Worm (Caenorhabditis elegans) whole organism, L4 larva: ENCODE measurements around the gene F26F4.2.

ENCODE experiments used
- F44E2.7 ChIP-seq: fragments of 200-800 bp; sonication (Bioruptor generic); IDR thresholded peaks from 2 replicates; pipeline ENCODE4 v2.1.2; 2022; ENCODE audit warnings: missing genetic modification characterization, missing compliant biosample characterization
- T20F7.1 ChIP-seq: fragments of 200-800 bp; sonication (Bioruptor generic); optimal IDR thresholded peaks from 2 replicates; lab custom pipeline; 2018; ENCODE audit warnings: mild to moderate bottlenecking, missing genetic modification characterization, missing compliant biosample characterization
- Y48G9A.11 ChIP-seq: fragments of 200-800 bp; sonication (Bioruptor generic); IDR thresholded peaks from 2 replicates; pipeline ENCODE4 v1.3.6; 2022; ENCODE audit warnings: missing genetic modification reagents, missing genetic modification characterization, missing compliant biosample characterization
- aly-2 ChIP-seq: sonication (generic microtip); optimal IDR thresholded peaks from 2 replicates; lab custom pipeline; 2018; ENCODE audit warnings: missing biosample characterization, missing genetic modification characterization
- arid-1 ChIP-seq: fragments of 200-800 bp; sonication (Bioruptor generic); conservative IDR thresholded peaks from 2 replicates; pipeline ENCODE4 v1.3.6; 2022; ENCODE audit warnings: missing genetic modification reagents, missing genetic modification characterization, missing compliant biosample characterization
- ceh-32 ChIP-seq: sonication (generic microtip); optimal IDR thresholded peaks from 2 replicates; lab custom pipeline; 2016; ENCODE audit warnings: mild to moderate bottlenecking, missing genetic modification characterization, missing compliant biosample characterization; ENCODE audit not compliant: poor library complexity
- daf-16 ChIP-seq, 3 experiments: sonication (generic microtip); optimal IDR thresholded peaks; 2 replicates each; lab custom pipeline; 2016 to 2017; ENCODE audit warnings: missing genetic modification characterization in 3 of 3, missing genetic modification reagents in 3 of 3, mild to moderate bottlenecking in 2 of 3, missing compliant biosample characterization in 2 of 3, missing biosample characterization in 1 of 3, moderate library complexity in 1 of 3
- daf-19 ChIP-seq: fragments of 200-800 bp; sonication (Bioruptor generic); conservative IDR thresholded peaks from 2 replicates; pipeline ENCODE4 v1.3.6; 2022; ENCODE audit warnings: missing genetic modification characterization, missing compliant biosample characterization
- dmd-9 ChIP-seq: fragments of 200-800 bp; sonication (Bioruptor generic); IDR thresholded peaks from 2 replicates; pipeline ENCODE4 v1.3.6; 2022; ENCODE audit warnings: missing genetic modification reagents, missing genetic modification characterization, missing compliant biosample characterization
- duxl-1 ChIP-seq: sonication (generic microtip); optimal IDR thresholded peaks from 2 replicates; lab custom pipeline; 2016; ENCODE audit warnings: mild to moderate bottlenecking, missing genetic modification characterization, moderate library complexity, missing compliant biosample characterization; ENCODE audit not compliant: poor library complexity
- egl-27 ChIP-seq: sonication (generic microtip); optimal IDR thresholded peaks from 3 replicates; lab custom pipeline; 2017; ENCODE audit warnings: missing biosample characterization, missing genetic modification reagents, missing genetic modification characterization
- gei-8 ChIP-seq: fragments of 200-800 bp; sonication (Bioruptor generic); optimal IDR thresholded peaks from 2 replicates; lab custom pipeline; 2018; ENCODE audit warnings: mild to moderate bottlenecking, missing genetic modification characterization, missing compliant biosample characterization
- hif-1 ChIP-seq, 2 experiments: sonication (generic microtip); optimal IDR thresholded peaks; 2 replicates each; lab custom pipeline; 2016 to 2017; ENCODE audit warnings: missing compliant biosample characterization in 2 of 2, missing genetic modification characterization in 2 of 2, missing genetic modification reagents in 2 of 2, missing genotype in 2 of 2, mild to moderate bottlenecking in 1 of 2
- jun-1 ChIP-seq: fragments of 150-350 bp; optimal IDR thresholded peaks from 2 replicates; lab custom pipeline; 2014; ENCODE audit warnings: missing biosample characterization, missing genetic modification reagents, missing genetic modification characterization
- lin-15B ChIP-seq: fragments of 150-350 bp; sonication (generic microtip); optimal IDR thresholded peaks from 3 replicates; lab custom pipeline; 2014; ENCODE audit warnings: missing biosample characterization, missing genetic modification characterization
- lir-3 ChIP-seq: sonication (generic microtip); optimal IDR thresholded peaks from 2 replicates; lab custom pipeline; 2016; ENCODE audit warnings: mild to moderate bottlenecking, missing genetic modification characterization, missing compliant biosample characterization
- nhr-11 ChIP-seq: fragments of 150-350 bp; optimal IDR thresholded peaks from 2 replicates; lab custom pipeline; 2014; ENCODE audit warnings: missing biosample characterization, missing genetic modification characterization
- nhr-25 ChIP-seq: sonication (generic microtip); optimal IDR thresholded peaks from 2 replicates; lab custom pipeline; 2017; ENCODE audit warnings: missing genetic modification characterization, mild to moderate bottlenecking, missing compliant biosample characterization, antibody characterized with exemption, moderate library complexity, borderline replicate concordance; ENCODE audit not compliant: insufficient read depth
- nhr-28 ChIP-seq: fragments of 150-350 bp; optimal IDR thresholded peaks from 2 replicates; lab custom pipeline; 2014; ENCODE audit warnings: missing biosample characterization, missing genetic modification characterization
- nhr-41 ChIP-seq: fragments of 200-800 bp; sonication (Bioruptor generic); IDR thresholded peaks from 2 replicates; pipeline ENCODE4 v1.3.6; 2022; ENCODE audit warnings: missing genetic modification reagents, missing genetic modification characterization, missing compliant biosample characterization
- nhr-48 ChIP-seq: sonication (generic microtip); optimal IDR thresholded peaks from 2 replicates; lab custom pipeline; 2016; ENCODE audit warnings: mild to moderate bottlenecking, missing genetic modification characterization, missing compliant biosample characterization
- nhr-76 ChIP-seq: fragments of 150-350 bp; optimal IDR thresholded peaks from 2 replicates; lab custom pipeline; 2014; ENCODE audit warnings: missing biosample characterization, missing genetic modification characterization
- nhr-77 ChIP-seq: fragments of 150-350 bp; optimal IDR thresholded peaks from 2 replicates; lab custom pipeline; 2014; ENCODE audit warnings: missing biosample characterization, missing genetic modification characterization
- pha-4 ChIP-seq, 2 experiments: fragments of 150-350 bp in 1 of 2; fragments of 200-800 bp in 1 of 2; sonication (Bioruptor generic) in 1 of 2; IDR thresholded peaks in 1 of 2; optimal IDR thresholded peaks in 1 of 2; 2 replicates each; pipeline versions ENCODE4 v1.3.6 to Lab custom; 2014 to 2022; ENCODE audit warnings: missing genetic modification characterization in 2 of 2, missing genetic modification reagents in 2 of 2, missing biosample characterization in 1 of 2, missing compliant biosample characterization in 1 of 2
- rbr-2 ChIP-seq: sonication (generic microtip); optimal IDR thresholded peaks from 2 replicates; lab custom pipeline; 2016; ENCODE audit warnings: missing genotype, missing genetic modification characterization, missing compliant biosample characterization
- saeg-2 ChIP-seq: fragments of 200-800 bp; sonication (Bioruptor generic); IDR thresholded peaks from 2 replicates; pipeline ENCODE4 v1.3.6; 2022; ENCODE audit warnings: missing genetic modification reagents, missing genetic modification characterization, missing compliant biosample characterization
- sdz-12 ChIP-seq: fragments of 200-800 bp; sonication (Bioruptor generic); optimal IDR thresholded peaks from 2 replicates; lab custom pipeline; 2018; ENCODE audit warnings: mild to moderate bottlenecking, missing genetic modification characterization, missing compliant biosample characterization
- set-16 ChIP-seq: fragments of 200-800 bp; sonication (Bioruptor generic); IDR thresholded peaks from 2 replicates; pipeline ENCODE4 v1.3.6; 2022; ENCODE audit warnings: missing genetic modification reagents, missing genetic modification characterization, missing compliant biosample characterization
- skn-1 ChIP-seq: fragments of 150-350 bp; optimal IDR thresholded peaks from 2 replicates; lab custom pipeline; 2014; ENCODE audit warnings: missing biosample characterization, missing genetic modification characterization
- spr-3 ChIP-seq: fragments of 200-800 bp; sonication (Bioruptor generic); optimal IDR thresholded peaks from 2 replicates; lab custom pipeline; 2018; ENCODE audit warnings: mild to moderate bottlenecking, missing genetic modification characterization, missing compliant biosample characterization
- zfp-2 ChIP-seq: sonication (generic microtip); optimal IDR thresholded peaks from 2 replicates; lab custom pipeline; 2016; ENCODE audit warnings: mild to moderate bottlenecking, missing genetic modification characterization, missing compliant biosample characterization
- zip-11 ChIP-seq: fragments of 200-800 bp; sonication (Bioruptor generic); IDR thresholded peaks from 2 replicates; pipeline ENCODE4 v1.3.6; 2022; ENCODE audit warnings: missing genetic modification characterization, missing compliant biosample characterization
- zip-2 ChIP-seq: fragments of 150-350 bp; optimal IDR thresholded peaks from 2 replicates; lab custom pipeline; 2014; ENCODE audit warnings: missing biosample characterization, missing genetic modification characterization
- ztf-11 ChIP-seq: fragments of 150-350 bp; optimal IDR thresholded peaks from 2 replicates; lab custom pipeline; 2014; ENCODE audit warnings: missing biosample characterization, missing genetic modification characterization
- ztf-7 ChIP-seq: fragments of 150-350 bp; optimal IDR thresholded peaks from 2 replicates; lab custom pipeline; 2014; ENCODE audit warnings: missing biosample characterization, missing genetic modification characterization

F26F4.2 gene

DNA sequence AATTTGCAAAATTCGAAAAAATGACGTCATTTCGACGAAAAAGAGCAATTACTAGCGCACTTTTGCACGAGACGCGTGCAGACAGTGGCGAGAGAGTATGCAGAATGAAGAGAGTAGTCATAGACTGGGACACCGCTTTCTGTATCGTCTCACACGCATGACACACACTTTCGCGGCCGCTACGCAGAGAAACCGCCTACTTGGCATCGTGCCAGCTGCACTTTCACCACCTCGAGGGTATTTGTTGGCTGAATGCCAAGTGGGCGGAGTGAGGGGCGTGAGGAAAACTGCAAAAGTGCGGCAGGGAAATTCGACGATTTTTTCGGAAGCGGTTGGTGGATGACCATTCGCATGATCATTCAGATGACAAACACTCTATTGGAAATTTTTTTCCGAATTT is 11.3 kb upstream of the F26F4.2 start (continued):
- TF ChIP-seq arid-1 (GFP tag; lab: Robert Waterston, UW) (peak; percentile 95), nhr-48 (tag; lab: Kevin White, UChicago) (peak; percentile 98), zip-11 (no peak), duxl-1 (tag; lab: Kevin White, UChicago) (peak; percentile 93), spr-3 (GFP tag; lab: Kevin White, UChicago) (peak; percentile 93), daf-19 (GFP tag; lab: Robert Waterston, UW) (peak; percentile 96), saeg-2 (peak; percentile 100), nhr-77 (tag; lab: Kevin White, UChicago) (peak; percentile 96), zip-2 (tag; lab: Kevin White, UChicago) (peak; percentile 87), dmd-9 (GFP tag; lab: Robert Waterston, UW) (peak; percentile 96), pha-4 (GFP tag; IDR thresholded peaks at IDR 0.05; lab: Robert Waterston, UW) (peak; percentile 98), pha-4 (tag; optimal IDR thresholded peaks at IDR 0.05; lab: Kevin White, UChicago) (peak; percentile 55), nhr-41 (peak; percentile 99), sdz-12 (GFP tag; lab: Kevin White, UChicago) (peak; percentile 95), jun-1 (peak; percentile 96), gei-8 (GFP tag; lab: Kevin White, UChicago) (peak; percentile 99), set-16 (GFP tag; lab: Robert Waterston, UW) (peak; percentile 96), ztf-11 (tag; lab: Kevin White, UChicago) (no peak), egl-27 (tag; lab: Kevin White, UChicago) (peak; percentile 62), nhr-25 (tag; lab: Kevin White, UChicago) (peak; percentile 98), zfp-2 (tag; lab: Kevin White, UChicago) (peak; percentile 96), lin-15B (tag; lab: Kevin White, UChicago) (peak; percentile 71), aly-2 (no peak), T20F7.1 (GFP tag; lab: Kevin White, UChicago) (peak; percentile 95), Y48G9A.11 (GFP tag; lab: Robert Waterston, UW) (peak; percentile 81)

DNA sequence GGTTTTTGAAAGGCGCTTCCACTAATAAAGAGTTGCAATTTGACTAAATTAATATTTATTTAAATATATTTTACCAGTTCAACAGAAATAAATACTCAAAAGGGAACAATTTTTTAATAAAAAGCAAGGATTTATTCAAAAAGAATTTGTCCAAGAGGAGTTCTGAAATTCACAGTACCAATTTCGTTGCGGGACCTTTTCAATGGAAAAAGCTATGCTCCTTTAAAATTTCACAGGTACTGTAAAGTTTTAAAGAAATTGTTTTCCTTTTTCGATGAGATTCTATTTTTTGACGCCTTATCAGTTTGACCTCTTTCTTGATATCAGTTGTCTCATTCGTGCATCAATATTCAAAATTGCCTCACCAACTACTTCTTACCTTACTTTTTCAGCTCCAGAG is 10.8 kb upstream of the F26F4.2 start, which contains the start of gene tag-340:
TSS of gene tag-340 (plus strand) at position 249 of the 400 bp plus-strand sequence.
- TF ChIP-seq ztf-7 (tag; lab: Kevin White, UChicago) = no peak
- no peak for TF ChIP-seq duxl-1 (tag; lab: Kevin White, UChicago)
- TF ChIP-seq sdz-12 (GFP tag; lab: Kevin White, UChicago) = no peak
- TF ChIP-seq skn-1 = no peak
- no peak for TF ChIP-seq rbr-2 (tag; lab: Kevin White, UChicago)
- no peak for TF ChIP-seq daf-16 (GFP tag; optimal IDR thresholded peaks at IDR 0.05; lab: Kevin White, UChicago)
- TF ChIP-seq daf-16 (tag; optimal IDR thresholded peaks at IDR 0.05; lab: Kevin White, UChicago) = peak; percentile 42
- peak; percentile 3 for TF ChIP-seq nhr-28 (tag; lab: Kevin White, UChicago)

DNA sequence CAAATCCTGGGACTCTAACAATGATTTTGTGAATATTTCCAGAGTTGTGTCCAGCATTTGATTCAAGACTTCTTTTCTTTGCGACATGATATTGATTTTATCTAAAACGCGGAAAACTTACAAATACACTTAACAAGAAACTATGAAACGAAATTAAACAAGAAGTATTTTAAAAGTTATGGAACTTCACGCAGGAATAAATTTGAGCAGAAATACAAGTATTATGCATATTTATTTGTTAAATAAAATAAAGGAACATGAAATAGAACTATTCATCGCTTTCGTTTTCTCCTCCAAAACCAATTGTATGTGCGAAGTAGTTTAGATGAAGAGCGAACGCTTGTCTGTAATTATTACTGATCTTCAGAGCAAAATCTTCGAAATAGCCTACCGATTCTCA is 7.3 kb upstream of the F26F4.2 start, which contains the start of gene kbp-2:
TSS of gene kbp-2 (minus strand) at position 101 of the 400 bp plus-strand sequence.
- TF ChIP-seq ceh-32 (tag; lab: Kevin White, UChicago) = no peak
- TF ChIP-seq lir-3 (tag; lab: Kevin White, UChicago) = no peak
- TF ChIP-seq hif-1 (tag; optimal IDR thresholded peaks at IDR 0.05; lab: Kevin White, UChicago) = no peak
- no peak for TF ChIP-seq nhr-76 (tag; lab: Kevin White, UChicago)
- no peak for TF ChIP-seq nhr-41
- TF ChIP-seq F44E2.7 (GFP tag; lab: Robert Waterston, UW) = no peak
- no peak for TF ChIP-seq nhr-11 (tag; lab: Kevin White, UChicago)
- no peak for TF ChIP-seq aly-2
